Fruit fly (Drosophila melanogaster): ENCODE results near the gene Sfp96F.
A peak's percentile ranks its signal among the peaks of the same experiment; 100 is the strongest.

The Sfp96F gene

dm6 chr3R:25851224-25851682 lies 21.2 kb upstream of the Sfp96F start, which contains the start of the genes CG14545 and CG5886 (continued):
- TF ChIP-seq CG4424 (GFP tag; optimal IDR thresholded peaks at IDR 0.05) (no peak), CG4617 (GFP tag; optimal IDR thresholded peaks at IDR 0.05; ENCODE audit: borderline replicate concordance) (peak; percentile 29), CG5953 (GFP tag; IDR thresholded peaks at IDR 0.05) (no peak), CG13287 (GFP tag; IDR thresholded peaks at IDR 0.05; ENCODE audit: partially characterized antibody) (0 out of 2 replicates have a peak, but pooled peaks have one; percentile 47), ftz-f1 (GFP tag; optimal IDR thresholded peaks at IDR 0.05) (no peak), dan (GFP tag; IDR thresholded peaks at IDR 0.05) (no peak), CG9215 (GFP tag; IDR thresholded peaks at IDR 0.05) (no peak), CG8359 (GFP tag; optimal IDR thresholded peaks at IDR 0.05; ENCODE audit: borderline replicate concordance) (no peak), tio (GFP tag; optimal IDR thresholded peaks at IDR 0.05) (no peak), insv (GFP tag; optimal IDR thresholded peaks at IDR 0.05) (peak in 1 of 2 experiments; percentile 3), Ssrp (tag; optimal IDR thresholded peaks at IDR 0.05) (no peak), lab (GFP tag; optimal IDR thresholded peaks at IDR 0.05) (no peak), C15 (GFP tag; IDR thresholded peaks at IDR 0.05) (no peak), pum (GFP tag; optimal IDR thresholded peaks at IDR 0.05) (no peak), Hey (tag; optimal IDR thresholded peaks at IDR 0.05) (no peak), CG6854 (GFP tag; optimal IDR thresholded peaks at IDR 0.05) (no peak), CG18476 (GFP tag; optimal IDR thresholded peaks at IDR 0.05) (no peak), CG14965 (GFP tag; optimal IDR thresholded peaks at IDR 0.05; ENCODE audit: borderline replicate concordance) (peak; percentile 36), CG4282 (GFP tag; optimal IDR thresholded peaks at IDR 0.05) (no peak), repo (GFP tag; optimal IDR thresholded peaks at IDR 0.05) (no peak), tup (GFP tag; optimal IDR thresholded peaks at IDR 0.05) (no peak), ac (GFP tag; optimal IDR thresholded peaks at IDR 0.05) (no peak), dmrt99B (tag; optimal IDR thresholded peaks at IDR 0.05) (no peak), Aef1 (GFP tag; IDR thresholded peaks at IDR 0.05) (no peak), abd-A (tag; optimal IDR thresholded peaks at IDR 0.05) (no peak), CG10462 (GFP tag; optimal IDR thresholded peaks at IDR 0.05) (no peak), Dad (GFP tag; optimal IDR thresholded peaks at IDR 0.05) (no peak), CG3726 (GFP tag; IDR thresholded peaks at IDR 0.05) (no peak), sqz (GFP tag; optimal IDR thresholded peaks at IDR 0.05) (no peak), tgo (GFP tag; IDR thresholded peaks at IDR 0.05) (no peak), CG10366 (GFP tag; IDR thresholded peaks at IDR 0.05) (no peak), CG11398 (GFP tag; optimal IDR thresholded peaks at IDR 0.05) (no peak), Mad (GFP tag; optimal IDR thresholded peaks at IDR 0.05) (no peak), CG4328 (GFP tag; optimal IDR thresholded peaks at IDR 0.05) (no peak), HLH3B (GFP tag; IDR thresholded peaks at IDR 0.05) (no peak), lilli (GFP tag; optimal IDR thresholded peaks at IDR 0.05) (peak; percentile 15), vnd (GFP tag; IDR thresholded peaks at IDR 0.05; ENCODE audit: partially characterized antibody) (no peak), CG14667 (GFP tag; IDR thresholded peaks at IDR 0.05) (no peak), az2 (GFP tag; optimal IDR thresholded peaks at IDR 0.05) (no peak), CG16815 (GFP tag; optimal IDR thresholded peaks at IDR 0.05) (no peak), nau (GFP tag; optimal IDR thresholded peaks at IDR 0.05) (no peak), Deaf1 (tag; optimal IDR thresholded peaks at IDR 0.05) (no peak), CG7372 (GFP tag; IDR thresholded peaks at IDR 0.05) (no peak), CG1603 (tag; optimal IDR thresholded peaks at IDR 0.05) (peak; percentile 40), YL-1 (GFP tag; optimal IDR thresholded peaks at IDR 0.05) (peak; percentile 19), CG8388 (GFP tag; optimal IDR thresholded peaks at IDR 0.05) (no peak), CG8281 (tag; optimal IDR thresholded peaks at IDR 0.05) (no peak), HLH54F (GFP tag; optimal IDR thresholded peaks at IDR 0.05) (no peak), Rfx (GFP tag; IDR thresholded peaks at IDR 0.05) (peak; percentile 18; the same call in 1 of the 2 replicates), CG6689 (GFP tag; IDR thresholded peaks at IDR 0.05) (no peak), Max (GFP tag; optimal IDR thresholded peaks at IDR 0.05) (no peak), CG11696 (GFP tag; IDR thresholded peaks at IDR 0.05) (no peak)

All from whole organism, embryonic.